Worm (Caenorhabditis elegans): ENCODE measurements around the gene crn-3.

- TF ChIP-seq unc-130 (GFP tag; optimal IDR thresholded peaks at IDR 0.05) (no peak), K11D2.4 (GFP tag; IDR thresholded peaks at IDR 0.05) (no peak), Y53G8AR.9 (GFP tag; conservative IDR thresholded peaks at IDR 0.05) (no peak), bed-2 (GFP tag; IDR thresholded peaks at IDR 0.05) (no peak), lir-1 (GFP tag; conservative IDR thresholded peaks at IDR 0.05) (no peak)
These were observed 31.2 kb upstream of the crn-3 start for ce11 chrII:10556550-10557205.
